Worm (Caenorhabditis elegans): ENCODE results near the gene dos-1.

DNA sequence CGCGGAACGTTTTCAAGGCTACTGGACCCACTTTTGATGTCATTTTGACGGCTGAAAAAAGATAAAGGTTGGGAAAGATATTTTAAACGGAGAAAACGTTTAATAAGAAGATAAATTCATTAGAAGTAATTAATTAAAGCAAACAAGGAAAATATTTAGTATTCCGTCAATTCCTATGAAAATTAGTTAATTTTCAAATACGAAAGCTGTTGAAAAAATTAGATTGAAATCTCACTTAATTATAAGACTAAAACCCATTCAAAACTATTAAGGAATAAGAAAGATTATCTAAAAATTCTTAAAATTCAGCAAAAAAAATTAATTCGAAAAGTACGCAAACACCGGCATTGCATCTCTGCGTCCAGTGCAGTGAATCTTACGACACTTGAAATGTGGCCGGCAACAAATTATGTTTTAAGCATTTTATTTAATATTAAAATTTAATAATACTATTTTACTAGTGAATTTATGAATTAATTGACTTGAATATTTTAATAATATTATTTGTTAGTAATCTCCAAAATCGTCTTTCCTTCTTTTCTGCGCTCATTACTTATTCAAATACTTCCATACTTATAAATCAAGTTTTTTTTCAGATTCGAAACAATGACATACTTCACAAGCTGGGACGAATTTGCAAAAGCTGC is 41.1 kb downstream of the dos-1 start, which contains the start of the genes ZK512.2 and ZK512.4:
- TF ChIP-seq dmd-4 (tag; optimal IDR thresholded peaks at IDR 0.05; ENCODE audit: borderline replicate concordance) (no peak), nhr-11 (tag; optimal IDR thresholded peaks at IDR 0.05) (no peak), T23F11.4 (GFP tag; optimal IDR thresholded peaks at IDR 0.05) (no peak), madf-2 (tag; optimal IDR thresholded peaks at IDR 0.05) (no peak), ama-1 (optimal IDR thresholded peaks at IDR 0.05) (no peak), nfya-1 (tag; optimal IDR thresholded peaks at IDR 0.05) (no peak)

All from whole organism, late embryonic.